Worm (Caenorhabditis elegans) whole organism, L3 larva: Measurements from ENCODE around the gene lact-5.

Source experiments
- R02D3.7 ChIP-seq: fragments of 150-350 bp; optimal IDR thresholded peaks from 2 replicates; lab custom pipeline; 2014; ENCODE audit warnings: missing biosample characterization, missing genetic modification characterization
- ZK546.5 ChIP-seq: sonication (generic microtip); optimal IDR thresholded peaks from 2 replicates; lab custom pipeline; 2017; ENCODE audit warnings: missing biosample characterization, missing genetic modification characterization
- aly-2 ChIP-seq: fragments of 150-350 bp; optimal IDR thresholded peaks from 2 replicates; lab custom pipeline; 2014; ENCODE audit warnings: missing biosample characterization, missing genetic modification characterization
- ama-1 ChIP-seq: fragments of 150-350 bp; optimal IDR thresholded peaks from 2 replicates; lab custom pipeline; 2018
- ceh-28 ChIP-seq: fragments of 150-350 bp; optimal IDR thresholded peaks from 2 replicates; lab custom pipeline; 2014; ENCODE audit warnings: missing biosample characterization, missing genetic modification reagents, missing genetic modification characterization
- ceh-82 ChIP-seq: fragments of 150-350 bp; optimal IDR thresholded peaks from 2 replicates; lab custom pipeline; 2014; ENCODE audit warnings: missing biosample characterization, missing genetic modification characterization
- daf-12 ChIP-seq: fragments of 150-350 bp; optimal IDR thresholded peaks from 2 replicates; lab custom pipeline; 2014; ENCODE audit warnings: missing biosample characterization, missing genetic modification reagents, missing genetic modification characterization
- egl-27 ChIP-seq: sonication (generic microtip); optimal IDR thresholded peaks from 4 replicates; lab custom pipeline; 2017; ENCODE audit warnings: missing biosample characterization, missing genetic modification reagents, missing genetic modification characterization
- elt-1 ChIP-seq: fragments of 150-350 bp; optimal IDR thresholded peaks from 2 replicates; lab custom pipeline; 2014; ENCODE audit warnings: missing biosample characterization, missing genetic modification characterization
- elt-3 ChIP-seq, 3 experiments: fragments of 150-350 bp in 1 of 3; sonication (generic microtip) in 2 of 3; optimal IDR thresholded peaks; 2 replicates in 2 of 3; 4 replicates in 1 of 3; lab custom pipeline; 2014 to 2017; ENCODE audit warnings: missing biosample characterization in 3 of 3, missing genetic modification characterization in 3 of 3
- fkh-10 ChIP-seq: sonication (generic microtip); optimal IDR thresholded peaks from 2 replicates; lab custom pipeline; 2017; ENCODE audit warnings: missing biosample characterization, missing genetic modification reagents, missing genetic modification characterization
- fkh-2 ChIP-seq: fragments of 150-350 bp; optimal IDR thresholded peaks from 2 replicates; lab custom pipeline; 2014; ENCODE audit warnings: missing biosample characterization, missing genetic modification reagents, missing genetic modification characterization
- fos-1 ChIP-seq: fragments of 150-350 bp; optimal IDR thresholded peaks from 2 replicates; lab custom pipeline; 2014; ENCODE audit warnings: missing biosample characterization, missing genetic modification characterization
- hmg-11 ChIP-seq: sonication (generic microtip); optimal IDR thresholded peaks from 2 replicates; lab custom pipeline; 2016; ENCODE audit warnings: missing genetic modification characterization, missing compliant biosample characterization
- jun-1 ChIP-seq: fragments of 150-350 bp; optimal IDR thresholded peaks from 2 replicates; lab custom pipeline; 2014; ENCODE audit warnings: missing biosample characterization, missing genetic modification reagents, missing genetic modification characterization
- lin-39 ChIP-seq: fragments of 150-350 bp; optimal IDR thresholded peaks from 2 replicates; lab custom pipeline; 2018; ENCODE audit warnings: missing biosample characterization, missing genetic modification reagents, missing genetic modification characterization
- lsy-12 ChIP-seq: sonication (generic microtip); optimal IDR thresholded peaks from 2 replicates; lab custom pipeline; 2016; ENCODE audit warnings: mild to moderate bottlenecking, missing genetic modification characterization, missing compliant biosample characterization
- mdl-1 ChIP-seq: fragments of 150-350 bp; optimal IDR thresholded peaks from 2 replicates; lab custom pipeline; 2014; ENCODE audit warnings: missing biosample characterization, missing genetic modification characterization
- mml-1 ChIP-seq: fragments of 150-350 bp; sonication (generic microtip); optimal IDR thresholded peaks from 3 replicates; lab custom pipeline; 2014; ENCODE audit warnings: missing biosample characterization, missing genetic modification characterization
- nhr-23 ChIP-seq: fragments of 150-350 bp; optimal IDR thresholded peaks from 2 replicates; lab custom pipeline; 2014; ENCODE audit warnings: missing biosample characterization, missing genetic modification reagents, missing genetic modification characterization
- nhr-25 ChIP-seq: sonication (generic microtip); optimal IDR thresholded peaks from 2 replicates; lab custom pipeline; 2017; ENCODE audit warnings: missing biosample characterization, missing genetic modification characterization
- nhr-28 ChIP-seq: fragments of 150-350 bp; optimal IDR thresholded peaks from 2 replicates; lab custom pipeline; 2014; ENCODE audit warnings: missing biosample characterization, missing genetic modification characterization
- nhr-77 ChIP-seq: fragments of 150-350 bp; optimal IDR thresholded peaks from 2 replicates; lab custom pipeline; 2014; ENCODE audit warnings: missing biosample characterization, missing genetic modification characterization
- pha-4 ChIP-seq: fragments of 150-350 bp; optimal IDR thresholded peaks from 2 replicates; lab custom pipeline; 2014; ENCODE audit warnings: missing biosample characterization, missing genetic modification reagents, missing genetic modification characterization
- pqm-1 ChIP-seq: fragments of 150-350 bp; optimal IDR thresholded peaks from 2 replicates; lab custom pipeline; 2017; ENCODE audit warnings: missing biosample characterization, missing genetic modification characterization, inconsistent platforms
- sea-2 ChIP-seq: fragments of 150-350 bp; sonication (generic microtip); optimal IDR thresholded peaks from 4 replicates; lab custom pipeline; 2014; ENCODE audit warnings: missing biosample characterization, missing genetic modification reagents, missing genetic modification characterization
- skn-1 ChIP-seq: fragments of 150-350 bp; optimal IDR thresholded peaks from 2 replicates; lab custom pipeline; 2014; ENCODE audit warnings: missing biosample characterization, missing genetic modification characterization
- snpc-4 ChIP-seq: fragments of 150-350 bp; optimal IDR thresholded peaks from 2 replicates; lab custom pipeline; 2014; ENCODE audit warnings: missing biosample characterization, missing genetic modification characterization
- tbx-2 ChIP-seq: sonication (generic microtip); optimal IDR thresholded peaks from 2 replicates; lab custom pipeline; 2016; ENCODE audit warnings: mild to moderate bottlenecking, missing genetic modification characterization, missing compliant biosample characterization
- unc-39 ChIP-seq: sonication (generic microtip); optimal IDR thresholded peaks from 4 replicates; lab custom pipeline; 2017; ENCODE audit warnings: missing biosample characterization, missing genetic modification characterization
- unc-62 ChIP-seq: fragments of 150-350 bp; sonication (generic microtip); optimal IDR thresholded peaks from 4 replicates; lab custom pipeline; 2014; ENCODE audit warnings: missing biosample characterization, missing genetic modification reagents, missing genetic modification characterization
- ztf-11 ChIP-seq: fragments of 150-350 bp; optimal IDR thresholded peaks from 2 replicates; lab custom pipeline; 2014; ENCODE audit warnings: missing biosample characterization, missing genetic modification characterization

Gene lact-5

DNA sequence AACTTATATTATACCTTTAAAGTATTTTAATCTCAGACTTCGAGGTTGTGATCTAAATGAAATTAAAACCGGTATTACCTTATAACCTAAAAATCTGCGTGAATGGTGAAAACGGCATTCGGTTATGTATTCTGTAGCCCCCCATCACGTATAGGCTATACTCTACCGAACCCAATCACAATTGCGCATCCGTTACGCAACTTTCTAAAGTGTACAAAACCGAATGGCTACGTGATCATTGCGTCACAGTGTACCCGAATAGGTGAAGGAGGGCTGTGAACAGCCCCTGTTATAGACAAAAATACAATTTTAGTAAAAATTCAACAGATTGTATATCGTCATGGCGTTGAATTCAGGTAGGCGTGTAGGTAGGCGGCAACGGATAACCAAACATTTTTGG, 1.1 kb upstream of the lact-5 start:
- no peak for TF ChIP-seq nhr-28 (tag; lab: Kevin White, UChicago)
- TF ChIP-seq mml-1 (tag; lab: Kevin White, UChicago) = no peak
- no peak for TF ChIP-seq R02D3.7 (tag; lab: Kevin White, UChicago)
- TF ChIP-seq fkh-2 (tag; lab: Kevin White, UChicago) = no peak
- no peak for TF ChIP-seq ceh-82 (tag; lab: Kevin White, UChicago)
- TF ChIP-seq hmg-11 = no peak
- TF ChIP-seq ceh-28 (tag; lab: Kevin White, UChicago) = no peak
- no peak for TF ChIP-seq pha-4 (tag; lab: Kevin White, UChicago)
- TF ChIP-seq unc-39 (tag; lab: Kevin White, UChicago) = no peak
- TF ChIP-seq elt-3 (tag; optimal IDR thresholded peaks at IDR 0.05; lab: Kevin White, UChicago) = no peak
- TF ChIP-seq, all 47 proteins: peak for 0

DNA sequence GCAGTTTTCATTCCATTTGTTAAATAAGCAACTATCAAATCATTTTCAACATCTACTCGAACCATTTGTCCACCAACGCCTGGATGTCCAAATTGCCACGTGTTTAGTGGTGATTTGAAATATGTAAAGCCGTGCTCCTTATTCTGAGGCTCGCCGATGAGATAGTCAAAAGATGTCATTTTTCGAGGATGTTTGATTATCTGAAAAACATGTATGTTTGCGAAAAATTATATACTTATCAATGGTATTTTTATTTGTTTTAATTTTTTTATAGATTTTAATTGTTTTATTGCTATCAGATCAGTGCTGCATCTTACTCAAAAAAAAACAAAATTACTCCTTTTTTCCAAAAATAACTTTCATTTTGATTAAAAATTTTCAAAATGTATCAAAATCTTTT, 2.8 kb downstream of the lact-5 start:
- TF ChIP-seq skn-1 (no peak), pha-4 (tag; lab: Kevin White, UChicago) (no peak), ztf-11 (tag; lab: Kevin White, UChicago) (no peak), sea-2 (GFP tag; lab: Kevin White, UChicago) (no peak), ama-1 (lab: Kevin White, UChicago) (no peak), pqm-1 (no peak), aly-2 (tag; lab: Kevin White, UChicago) (no peak), tbx-2 (no peak), R02D3.7 (tag; lab: Kevin White, UChicago) (no peak), nhr-23 (no peak), ceh-28 (tag; lab: Kevin White, UChicago) (no peak), unc-62 (GFP tag; lab: Kevin White, UChicago) (no peak), ceh-82 (tag; lab: Kevin White, UChicago) (no peak)

DNA sequence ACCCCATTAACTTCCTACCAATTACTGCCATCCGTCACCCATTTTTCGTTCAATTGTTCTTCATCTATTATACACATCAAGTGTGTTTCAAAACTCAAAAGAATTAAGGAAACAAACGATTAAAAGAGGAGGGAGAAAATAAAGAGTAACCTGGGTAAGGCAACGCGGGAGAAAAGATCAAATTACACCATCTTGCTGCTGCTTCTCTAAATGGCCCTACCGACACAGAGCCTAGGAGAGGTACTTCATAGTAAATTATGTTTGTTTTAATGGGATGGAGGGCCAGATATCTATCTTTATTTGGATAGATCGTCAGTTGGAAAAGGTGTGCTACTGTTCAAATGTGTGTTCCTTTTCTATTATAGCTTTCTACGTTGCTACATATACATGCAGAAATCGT, 6.2 kb downstream of the lact-5 start:
- TF ChIP-seq egl-27 (no peak), jun-1 (tag; lab: Kevin White, UChicago) (no peak)

DNA sequence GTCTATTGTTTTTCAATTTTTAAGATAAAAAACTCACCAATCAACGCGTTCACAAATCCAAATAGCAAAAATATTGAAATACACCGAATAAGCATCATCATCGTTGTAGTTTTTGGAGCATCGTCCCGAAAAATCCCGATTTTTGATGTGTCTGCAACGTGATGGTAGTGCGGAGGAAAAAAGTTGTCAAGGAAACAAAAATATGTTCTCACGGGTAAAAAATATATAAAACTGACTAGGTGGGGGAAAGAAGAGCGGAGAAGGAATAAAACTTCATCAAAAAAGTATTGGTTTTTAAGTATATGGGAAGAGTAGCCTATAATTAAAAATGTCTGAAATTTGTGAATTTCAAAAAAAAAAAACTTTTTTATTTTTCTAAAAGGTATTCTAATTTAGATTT, 9.6 kb downstream of the lact-5 start, which contains the start of gene rig-6:
rig-6 (minus strand) TSS at position 101 of the 400 bp plus-strand sequence.
- TF ChIP-seq mdl-1 (tag; lab: Kevin White, UChicago) (no peak), lsy-12 (tag; lab: Kevin White, UChicago) (no peak), fkh-10 (GFP tag; lab: Kevin White, UChicago) (no peak), nhr-25 (tag; lab: Kevin White, UChicago) (no peak), egl-27 (no peak), pha-4 (tag; lab: Kevin White, UChicago) (no peak), snpc-4 (tag; lab: Kevin White, UChicago) (no peak), jun-1 (tag; lab: Kevin White, UChicago) (no peak), fos-1 (no peak), lin-39 (tag; lab: Kevin White, UChicago) (no peak), elt-3 (tag; optimal IDR thresholded peaks at IDR 0.05; lab: Kevin White, UChicago) (no peak), unc-62 (GFP tag; lab: Kevin White, UChicago) (no peak), ceh-28 (tag; lab: Kevin White, UChicago) (no peak), ZK546.5 (tag; lab: Kevin White, UChicago) (no peak)

DNA sequence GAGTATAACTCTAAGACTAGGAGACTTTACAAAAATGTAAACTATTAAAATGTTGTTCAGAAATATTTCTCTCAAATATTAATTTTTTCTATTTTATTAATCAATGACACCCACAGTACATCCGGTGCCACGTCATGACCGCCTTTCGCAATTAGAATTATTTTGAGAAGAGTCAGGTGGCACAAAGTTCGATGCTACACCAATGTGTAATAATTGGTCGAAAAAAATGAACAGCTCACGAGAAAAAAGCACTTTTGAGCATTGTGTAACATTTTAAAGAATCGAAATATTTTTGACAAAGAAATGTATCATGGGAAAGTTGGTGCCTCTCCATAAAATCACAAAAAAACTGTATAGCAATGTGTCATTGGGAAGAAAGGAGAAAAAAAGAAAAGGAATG, 14.8 kb downstream of the lact-5 start:
- TF ChIP-seq snpc-4 (tag; lab: Kevin White, UChicago) = no peak
- no peak for TF ChIP-seq nhr-23
- TF ChIP-seq nhr-77 (tag; lab: Kevin White, UChicago) = no peak
- no peak for TF ChIP-seq ZK546.5 (tag; lab: Kevin White, UChicago)
- TF ChIP-seq fkh-2 (tag; lab: Kevin White, UChicago) = no peak
- TF ChIP-seq, all 47 proteins: peak for 0

DNA sequence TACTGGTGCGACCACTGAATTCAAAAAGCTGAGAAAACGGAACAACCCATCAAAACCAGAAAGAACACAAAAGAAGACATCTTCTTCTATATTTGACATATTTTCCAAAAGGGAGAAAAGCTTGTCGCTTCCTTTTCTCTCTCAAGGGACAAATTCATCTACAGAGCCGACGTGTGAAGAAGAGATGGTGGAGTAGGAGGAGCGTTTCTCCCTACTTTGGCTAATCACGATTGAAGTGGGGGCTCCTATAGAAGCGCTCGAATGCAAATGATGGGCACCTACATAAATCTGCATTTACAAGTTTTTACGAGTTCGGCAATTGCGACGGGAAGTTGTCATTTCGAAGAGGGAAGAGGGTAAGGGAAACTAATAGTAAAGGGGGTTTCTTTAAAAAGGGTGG, 15.3 kb downstream of the lact-5 start:
- TF ChIP-seq elt-1 (tag; lab: Kevin White, UChicago) (peak; percentile 34), fkh-2 (tag; lab: Kevin White, UChicago) (no peak), daf-12 (no peak), unc-62 (GFP tag; lab: Kevin White, UChicago) (peak; percentile 41), lin-39 (tag; lab: Kevin White, UChicago) (peak; percentile 36)
